Fruit fly (Drosophila melanogaster) whole organism: ENCODE measurements around the gene Trf4-1.

Experiments
- CG8478 ChIP-seq: fragments of >200 bp; optimal IDR thresholded peaks from 2 replicates; lab custom pipeline; 2018; ENCODE audit warnings: inconsistent platforms
- Dll ChIP-seq: fragments of >200 bp; optimal IDR thresholded peaks from 2 replicates; lab custom pipeline; 2017
- EcR ChIP-seq, 2 experiments: fragments of >200 bp; optimal IDR thresholded peaks; 2 replicates each; lab custom pipeline; 2017; ENCODE audit warnings: missing biosample characterization in 2 of 2, missing genetic modification characterization in 2 of 2, missing genetic modification reagents in 2 of 2
- pan ChIP-seq: fragments of >200 bp; optimal IDR thresholded peaks from 2 replicates; lab custom pipeline; 2017
- psq ChIP-seq: fragments of >200 bp; optimal IDR thresholded peaks from 2 replicates; lab custom pipeline; 2017
- usp ChIP-seq: fragments of >200 bp; optimal IDR thresholded peaks from 2 replicates; lab custom pipeline; 2017; ENCODE audit warnings: missing biosample characterization, missing genetic modification characterization, mixed read lengths

DNA sequence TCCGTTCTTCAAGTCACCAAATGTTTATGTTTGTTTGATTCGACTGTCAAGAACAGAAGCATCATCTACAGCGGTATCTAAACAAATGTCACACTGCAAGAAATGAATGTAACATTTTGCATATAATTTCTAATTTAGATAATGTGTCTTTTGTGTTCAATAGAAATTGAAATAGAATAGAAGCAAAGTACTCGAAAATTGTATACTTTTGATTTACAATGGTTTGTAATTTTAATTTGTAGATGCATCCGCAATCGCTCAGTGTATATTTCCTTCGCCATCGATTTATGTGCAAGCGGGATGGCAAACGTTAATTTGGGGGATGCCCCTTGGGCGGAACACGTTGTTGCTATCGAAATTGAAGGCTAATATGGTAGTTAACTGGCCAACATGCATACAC is 21.9 kb upstream of the Trf4-1 start:
- TF ChIP-seq usp (GFP tag; lab: Kevin White, UChicago) (no peak), Dll (lab: Kevin White, UChicago) (no peak), pan (lab: Kevin White, UChicago) (no peak), psq (no peak), CG8478 (lab: Kevin White, UChicago) (no peak), EcR (GFP tag; optimal IDR thresholded peaks at IDR 0.05; lab: Kevin White, UChicago) (no peak)
